Worm (Caenorhabditis elegans): Measurements from ENCODE around the gene kcmf-1.

The kcmf-1 gene

ce11 chrIII:7860885-7861284, 31.7 kb downstream of the kcmf-1 start, which contains the start of gene cuc-1:
TSS of gene cuc-1 (minus strand) at chrIII:7860985.
- TF ChIP-seq hlh-11 (tag; optimal IDR thresholded peaks at IDR 0.05) (peak; percentile 3), daf-8 (GFP tag; IDR thresholded peaks at IDR 0.05) (no peak), daf-16 (GFP tag; optimal IDR thresholded peaks at IDR 0.05) (no peak), daf-16 (tag; optimal IDR thresholded peaks at IDR 0.05) (peak; percentile 5), F26F4.8 (GFP tag; conservative IDR thresholded peaks at IDR 0.05) (no peak), hlh-30 (tag; optimal IDR thresholded peaks at IDR 0.05; ENCODE audit: insufficient read depth) (peak; percentile 31)

ce11 chrIII:7861535-7862120, 32.4 kb downstream of the kcmf-1 start, which contains the start of gene snr-5:
TSS of gene snr-5 (plus strand) at chrIII:7862070.
- TF ChIP-seq daf-16 (GFP tag; optimal IDR thresholded peaks at IDR 0.05) (no peak), daf-16 (tag; optimal IDR thresholded peaks at IDR 0.05) (peak; percentile 10), lin-1 (GFP tag; IDR thresholded peaks at IDR 0.05) (no peak), rbr-2 (tag; optimal IDR thresholded peaks at IDR 0.05) (no peak), skn-1 (tag; optimal IDR thresholded peaks at IDR 0.05) (no peak), dve-1 (tag; optimal IDR thresholded peaks at IDR 0.05; ENCODE audit: insufficient read depth) (no peak), T20F7.1 (GFP tag; optimal IDR thresholded peaks at IDR 0.05) (no peak), mes-2 (tag; optimal IDR thresholded peaks at IDR 0.05; ENCODE audit: poor library complexity, severe bottlenecking) (peak; percentile 48), lin-15B (tag; optimal IDR thresholded peaks at IDR 0.05) (no peak), D1046.2 (GFP tag; IDR thresholded peaks at IDR 0.05) (no peak), dmd-8 (GFP tag; IDR thresholded peaks at IDR 0.05) (no peak), spr-1 (tag; optimal IDR thresholded peaks at IDR 0.05) (no peak), dpl-1 (GFP tag; optimal IDR thresholded peaks at IDR 0.05) (peak; percentile 29), ZK337.2 (GFP tag; IDR thresholded peaks at IDR 0.05) (no peak), sdz-12 (GFP tag; optimal IDR thresholded peaks at IDR 0.05) (no peak), aly-2 (tag; optimal IDR thresholded peaks at IDR 0.05) (no peak), cey-2 (tag; optimal IDR thresholded peaks at IDR 0.05; ENCODE audit: borderline replicate concordance, insufficient read depth) (no peak), ZK546.5 (tag; optimal IDR thresholded peaks at IDR 0.05) (no peak), ztf-7 (tag; optimal IDR thresholded peaks at IDR 0.05) (no peak), lim-7 (GFP tag; IDR thresholded peaks at IDR 0.05) (no peak), set-16 (GFP tag; IDR thresholded peaks at IDR 0.05) (no peak), zip-11 (GFP tag; IDR thresholded peaks at IDR 0.05) (no peak), nhr-42 (GFP tag; IDR thresholded peaks at IDR 0.05) (no peak), lin-13 (GFP tag; optimal IDR thresholded peaks at IDR 0.05) (no peak), nhr-6 (tag; optimal IDR thresholded peaks at IDR 0.05) (no peak), hlh-30 (tag; optimal IDR thresholded peaks at IDR 0.05; ENCODE audit: insufficient read depth) (no peak), lsy-2 (tag; optimal IDR thresholded peaks at IDR 0.05) (peak in 1 of 2 experiments; percentile 46), spr-3 (GFP tag; optimal IDR thresholded peaks at IDR 0.05) (no peak), nhr-41 (GFP tag; IDR thresholded peaks at IDR 0.05) (no peak), daf-19 (GFP tag; conservative IDR thresholded peaks at IDR 0.05) (no peak), F26F4.8 (GFP tag; conservative IDR thresholded peaks at IDR 0.05) (no peak), pqm-1 (tag; optimal IDR thresholded peaks at IDR 0.05) (no peak), Y5F2A.4 (GFP tag; optimal IDR thresholded peaks at IDR 0.05) (no peak), ama-1 (optimal IDR thresholded peaks at IDR 0.05) (no peak), nhr-25 (tag; optimal IDR thresholded peaks at IDR 0.05; ENCODE audit: borderline replicate concordance, insufficient read depth) (no peak)

ce11 chrIII:7865238-7865761, 36.1 kb downstream of the kcmf-1 start, which contains the start of gene slc-17.3:
TSS of gene slc-17.3 (minus strand) at chrIII:7865288.
- TF ChIP-seq nhr-28 (tag; optimal IDR thresholded peaks at IDR 0.05): peak; percentile 44
- TF ChIP-seq saeg-2 (GFP tag; IDR thresholded peaks at IDR 0.05): no peak
- TF ChIP-seq D1046.2 (GFP tag; IDR thresholded peaks at IDR 0.05): no peak
- TF ChIP-seq dmd-8 (GFP tag; IDR thresholded peaks at IDR 0.05): no peak
- TF ChIP-seq nhr-77 (tag; optimal IDR thresholded peaks at IDR 0.05): peak; percentile 16
- TF ChIP-seq T20F7.1 (GFP tag; optimal IDR thresholded peaks at IDR 0.05): no peak
- TF ChIP-seq attf-4 (tag; optimal IDR thresholded peaks at IDR 0.05): no peak
- TF ChIP-seq zip-2 (tag; optimal IDR thresholded peaks at IDR 0.05): no peak
- no peak for TF ChIP-seq lsy-2 (tag; optimal IDR thresholded peaks at IDR 0.05)
- no peak for TF ChIP-seq ama-1 (optimal IDR thresholded peaks at IDR 0.05)
- TF ChIP-seq Y105C5A.15 (GFP tag; IDR thresholded peaks at IDR 0.05): no peak
- TF ChIP-seq R02D3.7 (tag; optimal IDR thresholded peaks at IDR 0.05): no peak
- no peak for TF ChIP-seq Y75B8A.6 (GFP tag; IDR thresholded peaks at IDR 0.05)
- TF ChIP-seq pqm-1 (tag; optimal IDR thresholded peaks at IDR 0.05): peak; percentile 1
- no peak for TF ChIP-seq T26A8.4 (GFP tag; IDR thresholded peaks at IDR 0.05)
- no peak for TF ChIP-seq mep-1 (tag; optimal IDR thresholded peaks at IDR 0.05)
- TF ChIP-seq sdz-12 (GFP tag; optimal IDR thresholded peaks at IDR 0.05): no peak
- no peak for TF ChIP-seq ces-1 (GFP tag; optimal IDR thresholded peaks at IDR 0.05)
- peak; percentile 31 for TF ChIP-seq aha-1 (tag)

All from whole organism, L4 larva.